Worm (Caenorhabditis elegans): Measurements from ENCODE around the gene R08D7.4.
A peak's percentile ranks its signal among the peaks of the same experiment; 100 is the strongest.
"Not testable (repeated sequence)": the region's sequence is repeated elsewhere in the genome, so short reads cannot be mapped to it uniquely, and the experiment has no call there.

The R08D7.4 gene

ce11 chrIII:9005905-9006372 lies 34.2 kb downstream of the R08D7.4 start, which contains the start of gene rab-6.1:
Gene rab-6.1 (minus strand): TSS chrIII:9005955.
- not testable (repeated sequence) for TF ChIP-seq nhr-12, nhr-23, sem-4 (tag; optimal IDR thresholded peaks at IDR 0.05)

ce11 chrIII:9007183-9007582 lies 35.5 kb downstream of the R08D7.4 start:
- no peak for TF ChIP-seq ztf-1 (GFP tag; conservative IDR thresholded peaks at IDR 0.05)
- no peak for TF ChIP-seq ZK546.5 (tag; optimal IDR thresholded peaks at IDR 0.05)
- TF ChIP-seq ceh-16 (tag; optimal IDR thresholded peaks at IDR 0.05) = no peak
- TF ChIP-seq mab-5 (tag; optimal IDR thresholded peaks at IDR 0.05) = no peak
- TF ChIP-seq sma-9 (GFP tag; optimal IDR thresholded peaks at IDR 0.05) = peak; percentile 55
- TF ChIP-seq sma-9 (tag; optimal IDR thresholded peaks at IDR 0.05) = no peak
- TF ChIP-seq nhr-77 (tag; optimal IDR thresholded peaks at IDR 0.05) = no peak
- peak; percentile 43 for TF ChIP-seq fos-1 (tag; optimal IDR thresholded peaks at IDR 0.05)
- TF ChIP-seq lsy-2 (tag; optimal IDR thresholded peaks at IDR 0.05) = no peak
- no peak for TF ChIP-seq lin-39 (tag; optimal IDR thresholded peaks at IDR 0.05)
- no peak for TF ChIP-seq sem-4 (tag; optimal IDR thresholded peaks at IDR 0.05)
- TF ChIP-seq nhr-129 (tag; optimal IDR thresholded peaks at IDR 0.05) = peak; percentile 50
- no peak for TF ChIP-seq nhr-10 (tag; optimal IDR thresholded peaks at IDR 0.05)
- no peak for TF ChIP-seq elt-1 (tag; optimal IDR thresholded peaks at IDR 0.05)
- TF ChIP-seq R02D3.7 (tag; optimal IDR thresholded peaks at IDR 0.05) = no peak
- no peak for TF ChIP-seq aly-2 (tag; optimal IDR thresholded peaks at IDR 0.05)
- no peak for TF ChIP-seq crh-2 (tag; optimal IDR thresholded peaks at IDR 0.05)
- TF ChIP-seq unc-55 (GFP tag; optimal IDR thresholded peaks at IDR 0.05) = no peak
- TF ChIP-seq elt-3 (tag; optimal IDR thresholded peaks at IDR 0.05) = no peak
- TF ChIP-seq nhr-12 (tag; optimal IDR thresholded peaks at IDR 0.05) = no peak
- no peak for TF ChIP-seq nhr-25 (tag; optimal IDR thresholded peaks at IDR 0.05)
- TF ChIP-seq nhr-23 (tag; optimal IDR thresholded peaks at IDR 0.05) = no peak
- no peak for TF ChIP-seq ztf-4 (tag; optimal IDR thresholded peaks at IDR 0.05)
- TF ChIP-seq F13H6.1 (tag; optimal IDR thresholded peaks at IDR 0.05) = peak; percentile 36
- no peak for TF ChIP-seq nhr-237 (tag; optimal IDR thresholded peaks at IDR 0.05)
- TF ChIP-seq unc-39 (tag; optimal IDR thresholded peaks at IDR 0.05) = no peak
- no peak for TF ChIP-seq mbf-1 (tag; optimal IDR thresholded peaks at IDR 0.05)
- no peak for TF ChIP-seq sma-3 (GFP tag; optimal IDR thresholded peaks at IDR 0.05)

- no peak for TF ChIP-seq nhr-10 (tag; optimal IDR thresholded peaks at IDR 0.05)
- no peak for TF ChIP-seq nhr-23 (tag; optimal IDR thresholded peaks at IDR 0.05)
- no peak for TF ChIP-seq nhr-77 (tag; optimal IDR thresholded peaks at IDR 0.05)
- no peak for TF ChIP-seq F13H6.1 (tag; optimal IDR thresholded peaks at IDR 0.05)
- TF ChIP-seq sem-4 (tag; optimal IDR thresholded peaks at IDR 0.05) = no peak
- no peak for TF ChIP-seq Y55F3AM.14 (GFP tag; optimal IDR thresholded peaks at IDR 0.05)
- TF ChIP-seq gmeb-1 (tag; optimal IDR thresholded peaks at IDR 0.05) = no peak
- TF ChIP-seq ZK546.5 (tag; optimal IDR thresholded peaks at IDR 0.05) = no peak
- no peak for TF ChIP-seq C34F6.9 (tag; optimal IDR thresholded peaks at IDR 0.05)
- no peak for TF ChIP-seq mbf-1 (tag; optimal IDR thresholded peaks at IDR 0.05)
- TF ChIP-seq blmp-1 (tag; optimal IDR thresholded peaks at IDR 0.05; ENCODE audit: insufficient read depth) = no peak
- TF ChIP-seq elt-3 (tag; optimal IDR thresholded peaks at IDR 0.05) = no peak
- no peak for TF ChIP-seq skn-1 (tag; optimal IDR thresholded peaks at IDR 0.05)
- TF ChIP-seq nhr-11 (tag; optimal IDR thresholded peaks at IDR 0.05) = no peak
- no peak for TF ChIP-seq elt-1 (tag; optimal IDR thresholded peaks at IDR 0.05)
- TF ChIP-seq fos-1 (tag; optimal IDR thresholded peaks at IDR 0.05) = no peak
- TF ChIP-seq ztf-1 (GFP tag; conservative IDR thresholded peaks at IDR 0.05) = no peak
- TF ChIP-seq ztf-11 (tag; optimal IDR thresholded peaks at IDR 0.05) = no peak
These were observed 38.4 kb downstream of the R08D7.4 start, which contains the start of gene F59B2.8 for ce11 chrIII:9010047-9010446. Gene F59B2.8 (minus strand): TSS chrIII:9010197.

- no peak for TF ChIP-seq alr-1 (tag; optimal IDR thresholded peaks at IDR 0.05)
- TF ChIP-seq lsy-2 (tag; optimal IDR thresholded peaks at IDR 0.05) = no peak
- no peak for TF ChIP-seq peb-1 (tag; optimal IDR thresholded peaks at IDR 0.05)
- TF ChIP-seq ceh-82 (tag; optimal IDR thresholded peaks at IDR 0.05) = no peak
- no peak for TF ChIP-seq dmd-4 (tag; optimal IDR thresholded peaks at IDR 0.05)
- TF ChIP-seq unc-62 (GFP tag; optimal IDR thresholded peaks at IDR 0.05) = no peak
- TF ChIP-seq C34F6.9 (tag; optimal IDR thresholded peaks at IDR 0.05) = no peak
- TF ChIP-seq F13H6.1 (tag; optimal IDR thresholded peaks at IDR 0.05) = no peak
- TF ChIP-seq lin-13 (GFP tag; optimal IDR thresholded peaks at IDR 0.05) = no peak
- no peak for TF ChIP-seq zag-1 (tag; optimal IDR thresholded peaks at IDR 0.05)
- no peak for TF ChIP-seq fos-1 (tag; optimal IDR thresholded peaks at IDR 0.05)
- TF ChIP-seq unc-55 (GFP tag; optimal IDR thresholded peaks at IDR 0.05) = no peak
- TF ChIP-seq nhr-21 (tag; optimal IDR thresholded peaks at IDR 0.05) = no peak
- no peak for TF ChIP-seq sma-3 (GFP tag; optimal IDR thresholded peaks at IDR 0.05)
- no peak for TF ChIP-seq Y55F3AM.14 (GFP tag; optimal IDR thresholded peaks at IDR 0.05)
These were observed 40.6 kb downstream of the R08D7.4 start, which contains the start of gene F59B2.9 for ce11 chrIII:9012309-9012708. Gene F59B2.9 (minus strand): TSS chrIII:9012409.
